Worm (Caenorhabditis elegans) whole organism, L1 larva: ENCODE results near the gene C03H5.7.
A peak's percentile ranks its signal among the peaks of the same experiment; 100 is the strongest.

Experiments
- C16A3.4 ChIP-seq: fragments of 150-350 bp; optimal IDR thresholded peaks from 2 replicates; lab custom pipeline; 2014; ENCODE audit warnings: missing biosample characterization, missing genetic modification characterization
- C34B4.2 ChIP-seq: sonication (generic microtip); optimal IDR thresholded peaks from 2 replicates; lab custom pipeline; 2017; ENCODE audit warnings: mild to moderate bottlenecking, missing genetic modification characterization, missing compliant biosample characterization
- alr-1 ChIP-seq: fragments of 200-800 bp; sonication (Bioruptor generic); optimal IDR thresholded peaks from 2 replicates; lab custom pipeline; 2018; ENCODE audit warnings: borderline replicate concordance, mild to moderate bottlenecking, missing genetic modification characterization, missing compliant biosample characterization
- blmp-1 ChIP-seq: fragments of 150-350 bp; optimal IDR thresholded peaks from 2 replicates; lab custom pipeline; 2014; ENCODE audit warnings: missing biosample characterization, missing genetic modification characterization
- dsc-1 ChIP-seq: sonication (generic microtip); optimal IDR thresholded peaks from 2 replicates; lab custom pipeline; 2016; ENCODE audit warnings: mild to moderate bottlenecking, missing genetic modification characterization, missing compliant biosample characterization
- efl-3 ChIP-seq: fragments of 200-800 bp; sonication (Bioruptor generic); optimal IDR thresholded peaks from 2 replicates; lab custom pipeline; 2018; ENCODE audit warnings: mild to moderate bottlenecking, missing genetic modification characterization, missing compliant biosample characterization
- egl-13 ChIP-seq: sonication (generic microtip); optimal IDR thresholded peaks from 2 replicates; lab custom pipeline; 2016; ENCODE audit warnings: missing genotype, missing genetic modification reagents, missing genetic modification characterization, missing compliant biosample characterization
- egl-27 ChIP-seq, 2 experiments: fragments of 150-350 bp in 1 of 2; sonication (generic microtip); optimal IDR thresholded peaks; 3 replicates each; lab custom pipeline; 2017 to 2018; ENCODE audit warnings: missing biosample characterization in 2 of 2, missing genetic modification characterization in 2 of 2, missing genetic modification reagents in 2 of 2
- elt-2 ChIP-seq: sonication (generic microtip); optimal IDR thresholded peaks from 2 replicates; lab custom pipeline; 2016; ENCODE audit warnings: missing genetic modification characterization, mild to moderate bottlenecking, inconsistent platforms, missing compliant biosample characterization, missing genetic modification reagents
- elt-3 ChIP-seq, 6 experiments: fragments of 150-350 bp in 1 of 6; sonication (generic microtip); optimal IDR thresholded peaks; 2 replicates each; lab custom pipeline; 2017 to 2018; ENCODE audit warnings: missing biosample characterization in 6 of 6, missing genetic modification characterization in 6 of 6, inconsistent platforms in 1 of 6
- ets-5 ChIP-seq: fragments of 200-800 bp; sonication (Bioruptor generic); IDR thresholded peaks from 2 replicates; pipeline ENCODE4 v1.3.6; 2022; ENCODE audit warnings: missing genetic modification characterization, missing compliant biosample characterization
- fkh-10 ChIP-seq: sonication (generic microtip); optimal IDR thresholded peaks from 2 replicates; lab custom pipeline; 2017; ENCODE audit warnings: missing biosample characterization, missing genetic modification reagents, missing genetic modification characterization
- fos-1 ChIP-seq: fragments of 150-350 bp; optimal IDR thresholded peaks from 2 replicates; lab custom pipeline; 2014; ENCODE audit warnings: missing biosample characterization, missing genetic modification characterization
- lin-13 ChIP-seq: fragments of 150-350 bp; optimal IDR thresholded peaks from 2 replicates; lab custom pipeline; 2014; ENCODE audit warnings: missing biosample characterization, missing genetic modification reagents, missing genetic modification characterization
- lin-15B ChIP-seq: fragments of 150-350 bp; sonication (generic microtip); optimal IDR thresholded peaks from 3 replicates; lab custom pipeline; 2014; ENCODE audit warnings: missing biosample characterization, missing genetic modification characterization
- mab-9 ChIP-seq: fragments of 200-800 bp; sonication (Bioruptor generic); IDR thresholded peaks from 2 replicates; pipeline ENCODE4 v1.3.6; 2022; ENCODE audit warnings: missing genetic modification reagents, missing genetic modification characterization, missing compliant biosample characterization
- mdl-1 ChIP-seq, 2 experiments: fragments of 150-350 bp; optimal IDR thresholded peaks; 2 replicates each; lab custom pipeline; 2014 to 2017; ENCODE audit warnings: missing biosample characterization in 2 of 2, missing genetic modification characterization in 2 of 2, inconsistent platforms in 1 of 2
- nhr-28 ChIP-seq: fragments of 150-350 bp; optimal IDR thresholded peaks from 2 replicates; lab custom pipeline; 2014; ENCODE audit warnings: missing biosample characterization, missing genetic modification characterization
- nhr-71 ChIP-seq: sonication (generic microtip); optimal IDR thresholded peaks from 2 replicates; lab custom pipeline; 2016; ENCODE audit warnings: mild to moderate bottlenecking, missing genetic modification characterization, moderate library complexity, missing compliant biosample characterization
- nhr-76 ChIP-seq: sonication (generic microtip); optimal IDR thresholded peaks from 2 replicates; lab custom pipeline; 2017; ENCODE audit warnings: missing biosample characterization, missing genetic modification characterization
- nhr-77 ChIP-seq: fragments of 150-350 bp; optimal IDR thresholded peaks from 2 replicates; lab custom pipeline; 2014; ENCODE audit warnings: missing biosample characterization, missing genetic modification characterization
- nhr-85 ChIP-seq: sonication (generic microtip); peaks from one replicate; lab custom pipeline; 2016; ENCODE audit warnings: missing genetic modification characterization, inconsistent platforms, missing compliant biosample characterization
- pqm-1 ChIP-seq: sonication (generic microtip); optimal IDR thresholded peaks from 3 replicates; lab custom pipeline; 2017; ENCODE audit warnings: missing biosample characterization, missing genetic modification characterization
- rnt-1 ChIP-seq: sonication (generic microtip); optimal IDR thresholded peaks from 2 replicates; lab custom pipeline; 2016; ENCODE audit warnings: mild to moderate bottlenecking, missing genetic modification characterization, moderate library complexity, missing compliant biosample characterization
- skn-1 ChIP-seq: fragments of 150-350 bp; optimal IDR thresholded peaks from 2 replicates; lab custom pipeline; 2014; ENCODE audit warnings: missing biosample characterization, missing genetic modification characterization
- snpc-4 ChIP-seq: fragments of 150-350 bp; optimal IDR thresholded peaks from 2 replicates; lab custom pipeline; 2014; ENCODE audit warnings: missing biosample characterization, missing genetic modification characterization
- snu-23 ChIP-seq: sonication (generic microtip); optimal IDR thresholded peaks from 2 replicates; lab custom pipeline; 2016; ENCODE audit warnings: missing genetic modification characterization, missing compliant biosample characterization
- swsn-7 ChIP-seq: sonication (generic microtip); optimal IDR thresholded peaks from 2 replicates; lab custom pipeline; 2016; ENCODE audit warnings: missing genetic modification characterization, missing compliant biosample characterization
- unc-130 ChIP-seq: fragments of 150-350 bp; optimal IDR thresholded peaks from 2 replicates; lab custom pipeline; 2017; ENCODE audit warnings: missing biosample characterization, missing genetic modification characterization, inconsistent platforms
- unc-98 ChIP-seq: fragments of 200-800 bp; sonication (Bioruptor generic); IDR thresholded peaks from 2 replicates; pipeline ENCODE4 v1.3.6; 2022; ENCODE audit warnings: missing genetic modification characterization, missing compliant biosample characterization
- vab-15 ChIP-seq: sonication (generic microtip); optimal IDR thresholded peaks from 2 replicates; lab custom pipeline; 2017; ENCODE audit warnings: missing genotype, mild to moderate bottlenecking, missing genetic modification characterization, missing compliant biosample characterization
- xbp-1 ChIP-seq: sonication (generic microtip); optimal IDR thresholded peaks from 2 replicates; lab custom pipeline; 2016; ENCODE audit warnings: missing genetic modification characterization, missing compliant biosample characterization
- zip-4 ChIP-seq: fragments of 200-800 bp; sonication (Bioruptor generic); optimal IDR thresholded peaks from 2 replicates; lab custom pipeline; 2018; ENCODE audit warnings: mild to moderate bottlenecking, missing genetic modification characterization, moderate library complexity, missing compliant biosample characterization

Gene C03H5.7

DNA sequence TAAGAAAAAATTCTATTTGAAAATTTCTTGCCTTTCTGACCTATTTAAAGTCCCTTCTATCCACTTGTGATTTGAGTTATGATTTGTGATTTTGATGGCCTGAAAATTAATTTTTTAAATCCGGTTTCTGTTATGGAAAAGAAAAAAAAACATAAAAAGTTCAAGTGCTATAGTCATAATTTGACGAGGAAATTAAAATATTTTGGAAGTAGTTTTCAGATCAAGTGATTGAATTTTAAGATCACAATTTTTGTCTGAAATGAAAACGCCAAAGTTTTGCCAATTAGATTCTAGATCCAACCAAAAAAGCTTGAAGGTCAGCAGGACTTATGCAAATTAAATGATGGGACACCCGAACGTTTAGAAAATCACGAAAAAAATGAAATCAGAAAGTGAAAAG is 12.6 kb upstream of the C03H5.7 start, which contains the start of gene ptr-3:
TSS of gene ptr-3 (minus strand) at position 101 of the 400 bp plus-strand sequence.
- TF ChIP-seq nhr-76 (tag; lab: Kevin White, UChicago) (no peak), efl-3 (no peak), nhr-85 (no peak), skn-1 (tag; lab: Kevin White, UChicago) (no peak), vab-15 (tag; lab: Kevin White, UChicago) (no peak), elt-2 (tag; lab: Kevin White, UChicago) (no peak), ets-5 (GFP tag; lab: Robert Waterston, UW) (no peak), unc-98 (GFP tag; lab: Robert Waterston, UW) (no peak), lin-13 (GFP tag; lab: Kevin White, UChicago) (no peak), elt-3 (tag; optimal IDR thresholded peaks at IDR 0.05; lab: Kevin White, UChicago) (no peak), C16A3.4 (tag; lab: Kevin White, UChicago) (no peak), snu-23 (no peak)

- no peak for TF ChIP-seq C34B4.2 (tag; lab: Kevin White, UChicago)
- TF ChIP-seq nhr-85 = no peak
- TF ChIP-seq fkh-10 (GFP tag; lab: Kevin White, UChicago) = no peak
- TF ChIP-seq nhr-28 (tag; lab: Kevin White, UChicago) = no peak
- no peak for TF ChIP-seq elt-3 (tag; optimal IDR thresholded peaks at IDR 0.05; lab: Kevin White, UChicago)
- no peak for TF ChIP-seq snpc-4
- TF ChIP-seq egl-13 (tag; lab: Kevin White, UChicago) = no peak
- no peak for TF ChIP-seq skn-1 (tag; lab: Kevin White, UChicago)
- no peak for TF ChIP-seq nhr-77
- no peak for TF ChIP-seq pqm-1 (tag; lab: Kevin White, UChicago)
- no peak for TF ChIP-seq mdl-1 (tag; optimal IDR thresholded peaks at IDR 0.05; lab: Kevin White, UChicago)
- no peak for TF ChIP-seq rnt-1
- TF ChIP-seq alr-1 = no peak
- TF ChIP-seq zip-4 (GFP tag; lab: Kevin White, UChicago) = no peak
These were observed 9.6 kb upstream of the C03H5.7 start for ce11 chrII:370394-370793.

- no peak for TF ChIP-seq unc-98 (GFP tag; lab: Robert Waterston, UW)
- TF ChIP-seq mab-9 (GFP tag; lab: Robert Waterston, UW) = no peak
- no peak for TF ChIP-seq swsn-7
- peak; percentile 78 for TF ChIP-seq blmp-1 (tag; lab: Kevin White, UChicago)
- TF ChIP-seq nhr-76 (tag; lab: Kevin White, UChicago) = no peak
- TF ChIP-seq nhr-71 (tag; lab: Kevin White, UChicago) = no peak
- TF ChIP-seq nhr-85 = peak; percentile 69
- TF ChIP-seq, all 84 proteins: peak for 2
These were observed 8.5 kb upstream of the C03H5.7 start for ce11 chrII:371549-371948.

DNA sequence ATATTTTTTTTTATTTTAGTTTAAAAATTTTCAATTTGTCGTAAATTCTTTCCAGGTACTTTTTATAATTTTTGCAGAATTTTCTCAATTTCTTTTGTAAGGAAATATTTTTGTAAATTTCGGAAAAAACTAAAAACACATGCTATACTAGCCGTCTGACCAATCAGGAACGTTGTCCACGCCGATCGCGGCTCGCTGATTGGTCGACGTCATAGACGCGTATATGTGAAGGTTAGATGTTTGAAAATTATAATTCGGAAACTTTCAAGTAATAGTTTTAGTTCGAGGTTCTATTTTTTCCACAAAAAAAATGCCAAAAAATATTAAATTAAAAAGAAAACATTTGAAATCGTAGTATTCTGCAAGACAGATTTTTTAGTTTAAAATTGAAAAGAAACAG is 7.8 kb upstream of the C03H5.7 start:
- TF ChIP-seq xbp-1 (tag; lab: Kevin White, UChicago) = peak; percentile 67
- TF ChIP-seq dsc-1 = no peak
- no peak for TF ChIP-seq nhr-76 (tag; lab: Kevin White, UChicago)
- no peak for TF ChIP-seq skn-1 (tag; lab: Kevin White, UChicago)

DNA sequence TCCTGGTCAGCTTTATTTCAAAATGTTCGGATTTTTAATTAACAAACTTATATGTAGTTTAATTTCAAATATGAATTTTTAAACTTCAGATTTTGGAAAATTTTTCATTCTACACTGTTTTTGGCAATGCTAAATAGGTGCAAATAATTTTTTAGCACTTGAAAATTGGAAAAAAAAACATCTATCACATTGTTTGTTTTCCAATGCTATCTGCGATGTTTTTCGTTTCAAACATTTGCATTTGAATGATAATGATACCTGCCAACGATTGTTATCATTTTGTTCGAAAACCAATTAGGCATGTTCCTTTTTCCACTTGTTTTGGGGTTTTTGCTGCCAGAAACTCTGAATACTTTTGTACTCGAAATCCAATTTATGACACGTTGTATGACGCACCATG is 5.1 kb upstream of the C03H5.7 start, which contains the start of gene C03H5.4:
TSS of gene C03H5.4 (plus strand) at position 301 of the 400 bp plus-strand sequence.
- TF ChIP-seq fos-1 (tag; lab: Kevin White, UChicago) (no peak), unc-130 (no peak), lin-15B (tag; lab: Kevin White, UChicago) (no peak)
- TF ChIP-seq, all 84 proteins: peak for 0

- TF ChIP-seq egl-27 (tag; optimal IDR thresholded peaks at IDR 0.05; lab: Kevin White, UChicago) (no peak), nhr-85 (peak; percentile 39), dsc-1 (no peak), pqm-1 (tag; lab: Kevin White, UChicago) (no peak)
These were observed 1.7 kb upstream of the C03H5.7 start, which contains the start of gene C03H5.9 for ce11 chrII:378351-378750. C03H5.9 (plus strand) TSS chrII:378651.
